Fruit fly (Drosophila melanogaster) whole organism, embryonic: Measurements from ENCODE around the gene Scm.

Experiments
- Abd-B ChIP-seq: fragments of 200-800 bp; sonication (Bioruptor generic); optimal IDR thresholded peaks from 2 replicates; lab custom pipeline; 2018; ENCODE audit warnings: missing biosample characterization, mild to moderate bottlenecking, missing genetic modification characterization, moderate library complexity
- Atf6 ChIP-seq: fragments of 200-800 bp; sonication (Bioruptor generic); IDR thresholded peaks from 2 replicates; pipeline ENCODE4 v1.3.6; 2022; ENCODE audit warnings: missing biosample characterization, missing genetic modification characterization
- CG10267 ChIP-seq: fragments of 200-800 bp; sonication (Bioruptor generic); optimal IDR thresholded peaks from 2 replicates; lab custom pipeline; 2018; ENCODE audit warnings: missing biosample characterization, mild to moderate bottlenecking, missing genetic modification characterization, moderate library complexity
- CG10366 ChIP-seq: fragments of 200-800 bp; sonication (Bioruptor generic); IDR thresholded peaks from 2 replicates; pipeline ENCODE4 v1.3.6; 2022; ENCODE audit warnings: missing biosample characterization, missing genetic modification characterization
- CG11504 ChIP-seq: fragments of 200-800 bp; sonication (Bioruptor generic); optimal IDR thresholded peaks from 3 replicates; lab custom pipeline; 2019; ENCODE audit warnings: missing biosample characterization, mild to moderate bottlenecking, missing genetic modification characterization, moderate library complexity
- CG12219 ChIP-seq: fragments of 200-800 bp; sonication (Bioruptor generic); optimal IDR thresholded peaks from 3 replicates; lab custom pipeline; 2018; ENCODE audit warnings: missing biosample characterization, mild to moderate bottlenecking, missing genetic modification characterization
- CG14014 ChIP-seq: fragments of 200-800 bp; sonication (Bioruptor generic); IDR thresholded peaks from 2 replicates; pipeline ENCODE4 v1.3.6; 2022; ENCODE audit warnings: missing biosample characterization, missing genetic modification characterization
- CG15073 ChIP-seq: fragments of 200-800 bp; sonication (Bioruptor generic); optimal IDR thresholded peaks from 2 replicates; lab custom pipeline; 2016; ENCODE audit warnings: missing biosample characterization, missing genetic modification characterization
- CG15479 ChIP-seq: fragments of 200-800 bp; sonication (Bioruptor generic); optimal IDR thresholded peaks from 3 replicates; lab custom pipeline; 2019; ENCODE audit warnings: missing biosample characterization, mild to moderate bottlenecking, missing genetic modification characterization, moderate library complexity
- CG15696 ChIP-seq: fragments of 200-800 bp; sonication (Bioruptor generic); optimal IDR thresholded peaks from 2 replicates; lab custom pipeline; 2019; ENCODE audit warnings: missing biosample characterization, mild to moderate bottlenecking, missing genetic modification characterization, moderate library complexity
- CG17802 ChIP-seq: fragments of 200-800 bp; sonication (Bioruptor generic); optimal IDR thresholded peaks from 2 replicates; lab custom pipeline; 2018; ENCODE audit warnings: missing biosample characterization, mild to moderate bottlenecking, missing genetic modification characterization, moderate library complexity
- CG18262 ChIP-seq: fragments of 200-800 bp; optimal IDR thresholded peaks from 3 replicates; lab custom pipeline; 2019; ENCODE audit warnings: missing biosample characterization, mild to moderate bottlenecking, missing genetic modification characterization, moderate library complexity
- CG18764 ChIP-seq: fragments of 200-800 bp; sonication (Bioruptor generic); optimal IDR thresholded peaks from 3 replicates; lab custom pipeline; 2016; ENCODE audit warnings: missing biosample characterization, missing genetic modification characterization
- CG2199 ChIP-seq: fragments of 200-800 bp; sonication (Bioruptor generic); IDR thresholded peaks from 3 replicates; pipeline ENCODE4 v1.3.6; 2022; ENCODE audit warnings: missing biosample characterization, missing genetic modification characterization
- CG2202 ChIP-seq: fragments of 200-800 bp; sonication (Bioruptor generic); optimal IDR thresholded peaks from 2 replicates; lab custom pipeline; 2018; ENCODE audit warnings: missing biosample characterization, mild to moderate bottlenecking, missing genetic modification characterization
- CG3065 ChIP-seq: fragments of 200-800 bp; sonication (Bioruptor generic); optimal IDR thresholded peaks from 2 replicates; lab custom pipeline; 2016; ENCODE audit warnings: missing biosample characterization, missing genetic modification characterization
- CG31388 ChIP-seq: fragments of 200-800 bp; sonication (Bioruptor generic); optimal IDR thresholded peaks from 2 replicates; lab custom pipeline; 2016; ENCODE audit warnings: missing biosample characterization, missing genetic modification characterization
- CG31441 ChIP-seq: fragments of 200-800 bp; sonication (Bioruptor generic); IDR thresholded peaks from 2 replicates; pipeline ENCODE4 v1.3.6; 2022; ENCODE audit warnings: missing biosample characterization, missing genetic modification characterization
- CG4617 ChIP-seq: fragments of 200-800 bp; sonication (Bioruptor generic); optimal IDR thresholded peaks from 3 replicates; lab custom pipeline; 2016; ENCODE audit warnings: missing biosample characterization, missing genetic modification characterization, borderline replicate concordance
- CG5180 ChIP-seq: fragments of 200-800 bp; sonication (Bioruptor generic); optimal IDR thresholded peaks from 3 replicates; lab custom pipeline; 2017; ENCODE audit warnings: missing biosample characterization, missing genetic modification characterization, mild to moderate bottlenecking, moderate library complexity, missing genetic modification reagents
- CG6175 ChIP-seq: fragments of 200-800 bp; sonication (Bioruptor generic); IDR thresholded peaks from 3 replicates; pipeline ENCODE4 v1.3.6; 2022; ENCODE audit warnings: missing biosample characterization, missing genetic modification characterization
- CG6689 ChIP-seq: fragments of 200-800 bp; sonication (Bioruptor generic); IDR thresholded peaks from 2 replicates; pipeline ENCODE4 v1.3.6; 2022; ENCODE audit warnings: missing biosample characterization, missing genetic modification characterization
- CG7556 ChIP-seq: fragments of 200-800 bp; sonication (Bioruptor generic); optimal IDR thresholded peaks from 2 replicates; lab custom pipeline; 2017; ENCODE audit warnings: missing biosample characterization, mild to moderate bottlenecking, missing genetic modification characterization
- CG8089 ChIP-seq: fragments of 200-800 bp; sonication (Bioruptor generic); optimal IDR thresholded peaks from 3 replicates; lab custom pipeline; 2016; ENCODE audit warnings: missing biosample characterization, missing genetic modification characterization
- CHES-1-like ChIP-seq: fragments of 200-800 bp; sonication (Bioruptor generic); optimal IDR thresholded peaks from 2 replicates; lab custom pipeline; 2016; ENCODE audit warnings: missing biosample characterization, missing genetic modification characterization
- Mrtf ChIP-seq: fragments of 200-800 bp; sonication (Bioruptor generic); IDR thresholded peaks from 3 replicates; pipeline ENCODE4 v1.3.6; 2022; ENCODE audit warnings: missing biosample characterization, missing genetic modification characterization
- NC2β ChIP-seq: fragments of 200-800 bp; sonication (Bioruptor generic); optimal IDR thresholded peaks from 2 replicates; lab custom pipeline; 2016; ENCODE audit warnings: missing biosample characterization, missing genetic modification characterization
- NFAT ChIP-seq: fragments of 200-800 bp; sonication (Bioruptor generic); IDR thresholded peaks from 2 replicates; pipeline ENCODE4 v1.3.6; 2022; ENCODE audit warnings: missing biosample characterization, missing genetic modification characterization
- Neu2 ChIP-seq: fragments of 200-800 bp; sonication (Bioruptor generic); optimal IDR thresholded peaks from 3 replicates; lab custom pipeline; 2016; ENCODE audit warnings: missing biosample characterization, missing genetic modification characterization, borderline replicate concordance
- Pdp1 ChIP-seq, 2 experiments: fragments of 200-800 bp; sonication (Bioruptor generic); optimal IDR thresholded peaks; 3 replicates each; lab custom pipeline; 2016; ENCODE audit warnings: missing biosample characterization in 2 of 2, missing genetic modification characterization in 2 of 2, mild to moderate bottlenecking in 1 of 2, moderate library complexity in 1 of 2
- Side ChIP-seq: fragments of 200-800 bp; sonication (Bioruptor generic); optimal IDR thresholded peaks from 2 replicates; lab custom pipeline; 2016; ENCODE audit warnings: missing biosample characterization, missing genetic modification characterization
- Ssrp ChIP-seq: fragments of 200-800 bp; sonication (Bioruptor generic); optimal IDR thresholded peaks from 2 replicates; lab custom pipeline; 2018; ENCODE audit warnings: missing biosample characterization, mild to moderate bottlenecking, missing genetic modification characterization, moderate library complexity
- al ChIP-seq: fragments of 200-800 bp; sonication (Bioruptor generic); IDR thresholded peaks from 2 replicates; pipeline ENCODE4 v1.3.6; 2022; ENCODE audit warnings: missing biosample characterization, missing genetic modification characterization
- bsh ChIP-seq, 2 experiments: fragments of 200-800 bp; sonication (Bioruptor generic); optimal IDR thresholded peaks; 2 replicates each; lab custom pipeline; 2017 to 2018; ENCODE audit warnings: mild to moderate bottlenecking in 2 of 2, missing biosample characterization in 2 of 2, missing genetic modification characterization in 2 of 2, moderate library complexity in 1 of 2
- btn ChIP-seq: fragments of 200-800 bp; sonication (Bioruptor generic); optimal IDR thresholded peaks from 2 replicates; lab custom pipeline; 2016; ENCODE audit warnings: missing biosample characterization, missing genetic modification characterization
- cato ChIP-seq: fragments of 200-800 bp; sonication (Bioruptor generic); optimal IDR thresholded peaks from 2 replicates; lab custom pipeline; 2016; ENCODE audit warnings: missing biosample characterization, missing genetic modification characterization, borderline replicate concordance
- chn ChIP-seq: fragments of 200-800 bp; sonication (Bioruptor generic); optimal IDR thresholded peaks from 2 replicates; lab custom pipeline; 2016; ENCODE audit warnings: missing biosample characterization, missing genetic modification characterization
- crp ChIP-seq, 2 experiments: fragments of 200-800 bp; sonication (Bioruptor generic); optimal IDR thresholded peaks; 2 replicates in 1 of 2; 3 replicates in 1 of 2; lab custom pipeline; 2017; ENCODE audit warnings: missing biosample characterization in 2 of 2, missing genetic modification characterization in 2 of 2, mild to moderate bottlenecking in 1 of 2, moderate library complexity in 1 of 2
- dmrt99B ChIP-seq: fragments of 200-800 bp; sonication (Bioruptor generic); optimal IDR thresholded peaks from 2 replicates; lab custom pipeline; 2018; ENCODE audit warnings: missing biosample characterization, mild to moderate bottlenecking, missing genetic modification characterization, moderate library complexity
- eve ChIP-seq, 2 experiments: fragments of >200 bp; optimal IDR thresholded peaks; 2 replicates each; lab custom pipeline; 2017; ENCODE audit warnings: missing biosample characterization in 2 of 2, missing genetic modification characterization in 2 of 2
- fru ChIP-seq: fragments of >200 bp; optimal IDR thresholded peaks from 2 replicates; lab custom pipeline; 2017
- ftz-f1 ChIP-seq: fragments of 200-800 bp; sonication (Bioruptor generic); optimal IDR thresholded peaks from 2 replicates; lab custom pipeline; 2016; ENCODE audit warnings: missing biosample characterization, missing genetic modification characterization
- gce ChIP-seq: fragments of 200-800 bp; sonication (Bioruptor generic); IDR thresholded peaks from 3 replicates; pipeline ENCODE4 v1.3.6; 2022; ENCODE audit warnings: missing biosample characterization, missing genetic modification characterization
- grau ChIP-seq: fragments of 200-800 bp; optimal IDR thresholded peaks from 3 replicates; lab custom pipeline; 2019; ENCODE audit warnings: missing biosample characterization, mild to moderate bottlenecking, missing genetic modification characterization, moderate library complexity
- kni ChIP-seq: fragments of 200-800 bp; sonication (Bioruptor generic); optimal IDR thresholded peaks from 3 replicates; lab custom pipeline; 2017; ENCODE audit warnings: mild to moderate bottlenecking, missing biosample characterization, missing genetic modification reagents, missing genetic modification characterization
- oc ChIP-seq: fragments of 200-800 bp; sonication (Bioruptor generic); optimal IDR thresholded peaks from 2 replicates; lab custom pipeline; 2018; ENCODE audit warnings: missing biosample characterization, mild to moderate bottlenecking, missing genetic modification characterization, moderate library complexity
- pb ChIP-seq: fragments of 200-800 bp; sonication (Bioruptor generic); optimal IDR thresholded peaks from 3 replicates; lab custom pipeline; 2016; ENCODE audit warnings: missing biosample characterization, missing genetic modification characterization
- pho ChIP-seq: fragments of 200-800 bp; sonication (Bioruptor generic); optimal IDR thresholded peaks from 2 replicates; lab custom pipeline; 2016; ENCODE audit warnings: missing biosample characterization, missing genetic modification characterization
- stwl ChIP-seq: fragments of 200-800 bp; sonication (Bioruptor generic); optimal IDR thresholded peaks from 3 replicates; lab custom pipeline; 2018; ENCODE audit warnings: missing biosample characterization, mild to moderate bottlenecking, missing genetic modification characterization, moderate library complexity
- vvl ChIP-seq: fragments of 200-800 bp; sonication (Bioruptor generic); IDR thresholded peaks from 2 replicates; pipeline ENCODE4 v1.3.6; 2022; ENCODE audit warnings: missing biosample characterization, missing genetic modification characterization
- zfh1 ChIP-seq: fragments of 200-800 bp; sonication (Bioruptor generic); IDR thresholded peaks from 3 replicates; pipeline ENCODE4 v1.3.6; 2022; ENCODE audit warnings: missing biosample characterization, missing genetic modification characterization

Gene Scm

DNA sequence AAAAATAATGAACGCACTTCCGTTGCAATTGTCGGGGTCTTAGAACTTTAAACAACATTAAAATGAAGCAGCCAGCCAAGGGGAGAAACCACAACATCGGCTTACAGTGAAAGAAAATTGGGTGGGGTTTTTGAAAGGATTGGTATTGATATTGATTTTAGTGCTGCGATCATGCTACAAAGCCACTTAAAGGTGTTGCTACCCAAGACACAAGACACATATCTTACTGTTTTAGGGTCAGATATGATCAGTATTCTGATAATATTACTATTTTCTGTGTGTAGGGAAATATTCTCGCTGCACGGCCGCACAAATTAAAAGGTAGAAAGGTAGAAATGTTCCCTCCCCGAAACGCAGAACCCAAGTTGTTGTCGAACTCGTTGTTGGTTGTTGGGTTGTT lies 32.3 kb downstream of the Scm start (continued):
- TF ChIP-seq CG31388 (GFP tag; lab: Kevin White, UChicago) (no peak), pho (GFP tag; lab: Kevin White, UChicago) (no peak), CG2202 (peak; percentile 26), bsh (GFP tag; optimal IDR thresholded peaks at IDR 0.05; lab: Kevin White, UChicago) (peak; percentile 47 to 77), CG15696 (peak; percentile 66), Neu2 (GFP tag; lab: Kevin White, UChicago) (peak; percentile 13), eve (GFP tag; optimal IDR thresholded peaks at IDR 0.05; lab: Kevin White, UChicago) (peak in 1 of 2 experiments; percentile 41), oc (tag; lab: Kevin White, UChicago) (no peak), Mrtf (no peak), CG10366 (GFP tag; lab: Robert Waterston, UW) (no peak), Side (peak; percentile 54), CG11504 (peak; percentile 29), pb (GFP tag; lab: Kevin White, UChicago) (no peak), CG15073 (GFP tag; lab: Kevin White, UChicago) (no peak), btn (GFP tag; lab: Kevin White, UChicago) (peak; percentile 13), ftz-f1 (no peak), CG31441 (GFP tag; lab: Robert Waterston, UW) (peak; percentile 41; the same call in 1 of the 2 replicates), NFAT (GFP tag; lab: Robert Waterston, UW) (no peak), CG6689 (GFP tag; lab: Robert Waterston, UW) (peak; percentile 55; the same call in 1 of the 2 replicates), crp (GFP tag; optimal IDR thresholded peaks at IDR 0.05; lab: Kevin White, UChicago) (no peak), zfh1 (GFP tag; lab: Robert Waterston, UW) (peak; percentile 68; the same call in 1 of the 3 replicates), CG6175 (GFP tag; lab: Robert Waterston, UW) (no peak), Ssrp (tag; lab: Kevin White, UChicago) (peak; percentile 51), vvl (GFP tag; lab: Robert Waterston, UW) (peak; percentile 61; the same call in 1 of the 2 replicates), al (GFP tag; lab: Robert Waterston, UW) (no peak), CG15479 (no peak), CG8089 (GFP tag; lab: Kevin White, UChicago) (peak; percentile 14), dmrt99B (tag; lab: Kevin White, UChicago) (peak; percentile 13), chn (GFP tag; lab: Kevin White, UChicago) (peak; percentile 56), cato (no peak), stwl (tag; lab: Kevin White, UChicago) (peak; percentile 2), kni (GFP tag; lab: Kevin White, UChicago) (no peak), grau (tag; lab: Kevin White, UChicago) (peak; percentile 28), CG2199 (GFP tag; lab: Robert Waterston, UW) (peak; percentile 71; the same call in 2 of the 3 replicates), gce (GFP tag; lab: Robert Waterston, UW) (no peak), Atf6 (GFP tag; lab: Robert Waterston, UW) (no peak), CG5180 (GFP tag; lab: Kevin White, UChicago) (no peak), CG14014 (GFP tag; lab: Robert Waterston, UW) (no peak), CG18262 (tag; lab: Kevin White, UChicago) (peak; percentile 77), CG10267 (tag; lab: Kevin White, UChicago) (peak; percentile 52), fru (lab: Kevin White, UChicago) (no peak), CG4617 (GFP tag; lab: Kevin White, UChicago) (no peak), Abd-B (GFP tag; lab: Kevin White, UChicago) (peak; percentile 23), Pdp1 (GFP tag; optimal IDR thresholded peaks at IDR 0.05; lab: Kevin White, UChicago) (peak; percentile 24 to 48), CHES-1-like (GFP tag; lab: Kevin White, UChicago) (no peak), CG18764 (GFP tag; lab: Kevin White, UChicago) (peak; percentile 29), NC2β (GFP tag; lab: Kevin White, UChicago) (peak; percentile 63), CG12219 (GFP tag; lab: Kevin White, UChicago) (no peak), CG3065 (GFP tag; lab: Kevin White, UChicago) (peak; percentile 9), CG7556 (GFP tag; lab: Kevin White, UChicago) (no peak), CG17802 (no peak)
